Worm (Caenorhabditis elegans): ENCODE results near the gene W04G3.10.

Gene W04G3.10

DNA sequence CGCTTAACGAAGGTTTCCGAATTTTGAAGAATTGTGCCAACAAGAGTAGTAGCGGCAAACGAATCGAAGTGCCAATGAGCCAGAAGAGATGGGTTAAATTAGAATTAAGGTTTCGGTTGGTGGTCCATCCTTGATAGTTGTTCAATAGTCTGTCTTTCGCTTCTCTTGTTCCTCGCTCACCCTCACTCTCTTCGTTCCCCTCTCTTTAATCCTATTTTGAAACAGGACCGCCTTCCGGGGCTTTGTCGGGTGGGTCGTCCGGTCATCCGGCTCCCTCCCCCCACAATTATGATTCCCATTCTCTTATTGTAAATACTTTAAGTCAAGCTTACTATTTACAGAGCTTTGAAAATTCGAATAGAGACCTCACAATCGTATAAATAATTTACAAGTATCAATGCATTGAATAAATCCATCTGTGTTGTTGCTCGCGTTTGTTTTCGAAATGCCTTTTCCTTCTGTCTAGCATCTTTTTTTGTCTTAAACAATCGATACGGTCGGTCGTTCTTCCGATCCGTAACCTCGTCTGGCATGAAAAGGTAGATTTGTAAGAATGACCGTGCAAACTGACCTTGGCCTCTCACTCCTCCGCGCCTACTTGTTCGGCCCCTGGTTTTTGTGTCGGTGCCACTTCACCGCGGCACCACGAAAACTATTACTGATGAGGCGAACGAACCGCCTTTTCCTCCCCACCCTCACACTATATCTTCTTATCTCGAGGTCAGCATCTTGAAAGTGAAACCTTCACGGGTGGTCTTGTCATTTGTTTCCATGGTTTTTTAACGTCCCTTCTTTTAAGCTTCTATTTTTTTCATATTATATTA lies 44.7 kb downstream of the W04G3.10 start:
- TF ChIP-seq cog-1 (tag; optimal IDR thresholded peaks at IDR 0.05) = no peak
- no peak for TF ChIP-seq ztf-23 (GFP tag; IDR thresholded peaks at IDR 0.05)
- no peak for TF ChIP-seq flt-1 (GFP tag; IDR thresholded peaks at IDR 0.05)
- no peak for TF ChIP-seq ref-1 (GFP tag; conservative IDR thresholded peaks at IDR 0.05)
- TF ChIP-seq ztf-29 (GFP tag; IDR thresholded peaks at IDR 0.05) = no peak
- no peak for TF ChIP-seq tab-1 (GFP tag; IDR thresholded peaks at IDR 0.05)
- no peak for TF ChIP-seq klf-2 (GFP tag; conservative IDR thresholded peaks at IDR 0.05)
- no peak for TF ChIP-seq T22C8.4 (GFP tag; IDR thresholded peaks at IDR 0.05)
- TF ChIP-seq med-1 (GFP tag; optimal IDR thresholded peaks at IDR 0.05; ENCODE audit: insufficient read depth) = no peak

DNA sequence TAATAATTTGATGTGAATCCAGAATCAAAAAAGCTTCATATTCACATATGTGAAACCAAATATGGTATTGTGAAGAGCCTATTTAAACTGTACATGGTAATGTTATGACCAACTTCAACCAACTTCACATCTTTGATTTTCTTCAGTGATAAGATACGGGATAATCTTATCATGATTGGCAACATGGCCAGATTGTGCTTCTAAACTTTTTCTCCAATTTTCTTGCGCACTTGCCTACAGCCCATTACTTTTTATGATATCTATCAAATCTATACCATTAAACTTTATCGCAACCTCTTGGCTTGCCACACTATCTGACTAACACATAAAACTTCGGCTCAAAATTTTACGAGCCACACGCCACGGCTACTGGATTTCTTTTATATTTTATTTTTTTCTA lies 45.6 kb downstream of the W04G3.10 start:
- TF ChIP-seq ztf-23 (GFP tag; IDR thresholded peaks at IDR 0.05) (no peak), ztf-29 (GFP tag; IDR thresholded peaks at IDR 0.05) (no peak), ref-1 (GFP tag; conservative IDR thresholded peaks at IDR 0.05) (no peak), flt-1 (GFP tag; IDR thresholded peaks at IDR 0.05) (no peak), tab-1 (GFP tag; IDR thresholded peaks at IDR 0.05) (no peak), klf-2 (GFP tag; conservative IDR thresholded peaks at IDR 0.05) (no peak), med-1 (GFP tag; optimal IDR thresholded peaks at IDR 0.05; ENCODE audit: insufficient read depth) (no peak), T22C8.4 (GFP tag; IDR thresholded peaks at IDR 0.05) (no peak), cog-1 (tag; optimal IDR thresholded peaks at IDR 0.05) (no peak)

ce11 chrX:11031869-11032268 lies 46.2 kb downstream of the W04G3.10 start:
- no peak for TF ChIP-seq cog-1 (tag; optimal IDR thresholded peaks at IDR 0.05)
- peak; percentile 53; the same call in 1 of the 2 replicates for TF ChIP-seq flt-1 (GFP tag; IDR thresholded peaks at IDR 0.05)

- TF ChIP-seq klf-2 (GFP tag; conservative IDR thresholded peaks at IDR 0.05) (no peak; the same call in 1 of the 2 replicates), tab-1 (GFP tag; IDR thresholded peaks at IDR 0.05) (no peak), flt-1 (GFP tag; IDR thresholded peaks at IDR 0.05) (peak; percentile 74; the same call in 1 of the 2 replicates), ztf-23 (GFP tag; IDR thresholded peaks at IDR 0.05) (no peak), cog-1 (tag; optimal IDR thresholded peaks at IDR 0.05) (peak; percentile 96), med-1 (GFP tag; optimal IDR thresholded peaks at IDR 0.05; ENCODE audit: insufficient read depth) (no peak), ztf-29 (GFP tag; IDR thresholded peaks at IDR 0.05) (peak; percentile 58; the same call in 1 of the 2 replicates), T22C8.4 (GFP tag; IDR thresholded peaks at IDR 0.05) (no peak), ref-1 (GFP tag; conservative IDR thresholded peaks at IDR 0.05) (0 out of 2 replicates have a peak, but pooled peaks have one; percentile 14)
These were observed 46.9 kb downstream of the W04G3.10 start for ce11 chrX:11031047-11031695.

- no peak for TF ChIP-seq tab-1 (GFP tag; IDR thresholded peaks at IDR 0.05)
- TF ChIP-seq klf-2 (GFP tag; conservative IDR thresholded peaks at IDR 0.05) = no peak
- TF ChIP-seq ref-1 (GFP tag; conservative IDR thresholded peaks at IDR 0.05) = no peak
- no peak for TF ChIP-seq T22C8.4 (GFP tag; IDR thresholded peaks at IDR 0.05)
- no peak for TF ChIP-seq ztf-29 (GFP tag; IDR thresholded peaks at IDR 0.05)
- no peak for TF ChIP-seq flt-1 (GFP tag; IDR thresholded peaks at IDR 0.05)
- TF ChIP-seq med-1 (GFP tag; optimal IDR thresholded peaks at IDR 0.05; ENCODE audit: insufficient read depth) = no peak
- TF ChIP-seq cog-1 (tag; optimal IDR thresholded peaks at IDR 0.05) = no peak
- no peak for TF ChIP-seq ztf-23 (GFP tag; IDR thresholded peaks at IDR 0.05)
These were observed 49.4 kb downstream of the W04G3.10 start, which contains the start of gene ldb-1 for ce11 chrX:11028617-11029016. ldb-1 (plus strand) TSS chrX:11028917.

Data from whole organism, midembryonic.